Fruit fly (Drosophila melanogaster): ENCODE results near the gene CG15221.
"Not testable (repeated sequence)": the region's sequence is repeated elsewhere in the genome, so short reads cannot be mapped to it uniquely, and the experiment has no call there.

The CG15221 gene

dm6 chrX:11729993-11730392 is 5.9 kb downstream of the CG15221 start:
- TF ChIP-seq tj (GFP tag; optimal IDR thresholded peaks at IDR 0.05): peak; percentile 3
- peak; percentile 23 for TF ChIP-seq CG7101 (tag; optimal IDR thresholded peaks at IDR 0.05)
- peak; percentile 38 for TF ChIP-seq CG12768 (GFP tag; optimal IDR thresholded peaks at IDR 0.05)
- TF ChIP-seq CG5204 (GFP tag; optimal IDR thresholded peaks at IDR 0.05): peak; percentile 57
- no peak for TF ChIP-seq CG33017 (tag; optimal IDR thresholded peaks at IDR 0.05)
- peak; percentile 58 for TF ChIP-seq CG7045 (GFP tag; optimal IDR thresholded peaks at IDR 0.05)
- no peak for TF ChIP-seq cnc (optimal IDR thresholded peaks at IDR 0.05)
- no peak for TF ChIP-seq CG1620 (GFP tag; optimal IDR thresholded peaks at IDR 0.05)
- TF ChIP-seq pad (GFP tag; optimal IDR thresholded peaks at IDR 0.05): peak; percentile 6
- no peak for TF ChIP-seq toe (GFP tag; optimal IDR thresholded peaks at IDR 0.05)
- TF ChIP-seq bab1 (GFP tag; optimal IDR thresholded peaks at IDR 0.05): no peak
- TF ChIP-seq CG11617 (GFP tag; optimal IDR thresholded peaks at IDR 0.05): peak; percentile 16
- TF ChIP-seq Hr96 (GFP tag; optimal IDR thresholded peaks at IDR 0.05): peak; percentile 35

dm6 chrX:11731665-11732064 is 7.6 kb downstream of the CG15221 start, which contains the start of gene inaF-C:
Gene inaF-C (minus strand): TSS chrX:11731765.
- TF ChIP-seq ovo (GFP tag; optimal IDR thresholded peaks at IDR 0.05): no peak
- TF ChIP-seq Mnt (GFP tag; optimal IDR thresholded peaks at IDR 0.05): no peak
- TF ChIP-seq cnc (optimal IDR thresholded peaks at IDR 0.05): no peak
- TF ChIP-seq CG7101 (tag; optimal IDR thresholded peaks at IDR 0.05): no peak
- TF ChIP-seq CG5204 (GFP tag; optimal IDR thresholded peaks at IDR 0.05): no peak
- TF ChIP-seq CG7045 (GFP tag; optimal IDR thresholded peaks at IDR 0.05): no peak
- no peak for TF ChIP-seq CG14711 (tag; optimal IDR thresholded peaks at IDR 0.05)
- TF ChIP-seq Hr96 (GFP tag; optimal IDR thresholded peaks at IDR 0.05): no peak
- no peak for TF ChIP-seq toe (GFP tag; optimal IDR thresholded peaks at IDR 0.05)
- no peak for TF ChIP-seq CG1620 (GFP tag; optimal IDR thresholded peaks at IDR 0.05)
- TF ChIP-seq CG11617 (GFP tag; optimal IDR thresholded peaks at IDR 0.05): no peak
- TF ChIP-seq kay (GFP tag; ENCODE audit: borderline replicate concordance): no peak
- TF ChIP-seq pad (GFP tag; optimal IDR thresholded peaks at IDR 0.05): no peak
- no peak for TF ChIP-seq CG12768 (GFP tag; optimal IDR thresholded peaks at IDR 0.05)
- TF ChIP-seq CG33017 (tag; optimal IDR thresholded peaks at IDR 0.05): no peak
- no peak for TF ChIP-seq cic (GFP tag; optimal IDR thresholded peaks at IDR 0.05)
- TF ChIP-seq bab1 (GFP tag; optimal IDR thresholded peaks at IDR 0.05): no peak
- TF ChIP-seq Clk (GFP tag; optimal IDR thresholded peaks at IDR 0.05): no peak
- no peak for TF ChIP-seq tj (GFP tag; optimal IDR thresholded peaks at IDR 0.05)
- TF ChIP-seq Crg-1 (GFP tag; optimal IDR thresholded peaks at IDR 0.05): no peak

- TF ChIP-seq CG1620 (GFP tag; optimal IDR thresholded peaks at IDR 0.05) (no peak), kay (GFP tag; ENCODE audit: borderline replicate concordance) (no peak), CG7045 (GFP tag; optimal IDR thresholded peaks at IDR 0.05) (no peak)
Measured at dm6 chrX:11732670-11733069, 8.6 kb downstream of the CG15221 start, which contains the start of gene inaF-B. Gene inaF-B (minus strand): TSS chrX:11732770.

DNA sequence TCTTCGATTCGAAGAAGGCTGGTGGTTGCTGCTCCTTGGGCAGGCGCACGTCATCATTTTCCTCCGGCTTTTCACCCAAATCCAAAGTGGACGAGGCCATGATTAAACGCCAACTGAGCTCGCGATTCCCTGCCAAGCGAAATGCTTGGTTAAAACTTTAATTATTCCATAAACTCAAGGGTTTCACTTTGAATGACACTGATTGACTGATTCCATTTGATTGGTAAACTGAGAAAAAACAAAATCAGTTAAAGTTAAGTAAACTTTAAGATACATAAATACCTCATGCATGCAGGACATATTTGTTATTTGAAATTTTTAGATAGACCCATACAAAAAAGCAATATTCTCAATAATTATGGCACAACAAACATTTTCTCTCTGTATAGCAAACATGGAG is 9.7 kb downstream of the CG15221 start, which contains the start of gene inaF-A:
inaF-A (minus strand) TSS at position 101 of the 400 bp plus-strand sequence.
- TF ChIP-seq CG14711 (tag; optimal IDR thresholded peaks at IDR 0.05) (no peak), CG11617 (GFP tag; optimal IDR thresholded peaks at IDR 0.05) (no peak), Clk (GFP tag; optimal IDR thresholded peaks at IDR 0.05) (no peak)

dm6 chrX:11736421-11736820 is 12.4 kb downstream of the CG15221 start:
- TF ChIP-seq tj (GFP tag; optimal IDR thresholded peaks at IDR 0.05) (no peak), kay (GFP tag; ENCODE audit: borderline replicate concordance) (no peak), CG12768 (GFP tag; optimal IDR thresholded peaks at IDR 0.05) (no peak), Crg-1 (GFP tag; optimal IDR thresholded peaks at IDR 0.05) (no peak), CG1620 (GFP tag; optimal IDR thresholded peaks at IDR 0.05) (no peak), CG7045 (GFP tag; optimal IDR thresholded peaks at IDR 0.05) (no peak), CG14711 (tag; optimal IDR thresholded peaks at IDR 0.05) (no peak), Mnt (GFP tag; optimal IDR thresholded peaks at IDR 0.05) (no peak)

DNA sequence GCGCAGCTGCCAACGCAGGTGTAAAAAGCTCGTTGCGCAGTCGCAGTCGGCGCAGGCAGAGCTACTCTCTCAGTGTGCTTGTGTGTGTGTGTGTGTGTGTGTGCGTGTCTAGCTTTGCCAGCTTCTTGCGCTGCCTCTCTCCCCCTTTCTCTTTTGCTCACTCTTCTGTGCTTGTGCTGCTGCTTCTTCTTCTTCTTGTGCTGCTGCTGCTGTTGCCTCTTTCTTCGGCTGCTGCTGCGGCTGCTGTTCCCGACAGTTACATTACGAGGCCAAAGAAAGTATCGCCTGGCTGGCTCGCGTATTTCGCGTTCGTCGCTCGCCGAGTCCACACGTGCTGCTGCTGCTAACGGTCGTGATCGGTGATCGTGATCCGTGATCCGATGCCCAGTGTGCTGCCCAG is 29.9 kb downstream of the CG15221 start, which contains the start of gene m:
m (plus strand) TSS at position 301 of the 400 bp plus-strand sequence.
- TF ChIP-seq CG14711 (tag; optimal IDR thresholded peaks at IDR 0.05); CG33017 (tag; optimal IDR thresholded peaks at IDR 0.05); bab1 (GFP tag; optimal IDR thresholded peaks at IDR 0.05): not testable (repeated sequence)

dm6 chrX:11756892-11757291 is 32.8 kb downstream of the CG15221 start:
- TF ChIP-seq CG5204 (GFP tag; optimal IDR thresholded peaks at IDR 0.05) (no peak), ovo (GFP tag; optimal IDR thresholded peaks at IDR 0.05) (no peak), kay (GFP tag; ENCODE audit: borderline replicate concordance) (no peak), Crg-1 (GFP tag; optimal IDR thresholded peaks at IDR 0.05) (no peak), cic (GFP tag; optimal IDR thresholded peaks at IDR 0.05) (no peak), Mnt (GFP tag; optimal IDR thresholded peaks at IDR 0.05) (no peak), Clk (GFP tag; optimal IDR thresholded peaks at IDR 0.05) (no peak), CG7101 (tag; optimal IDR thresholded peaks at IDR 0.05) (no peak), CG12768 (GFP tag; optimal IDR thresholded peaks at IDR 0.05) (no peak), toe (GFP tag; optimal IDR thresholded peaks at IDR 0.05) (no peak), CG11617 (GFP tag; optimal IDR thresholded peaks at IDR 0.05) (no peak), CG33017 (tag; optimal IDR thresholded peaks at IDR 0.05) (no peak), CG7045 (GFP tag; optimal IDR thresholded peaks at IDR 0.05) (no peak), tj (GFP tag; optimal IDR thresholded peaks at IDR 0.05) (no peak), pad (GFP tag; optimal IDR thresholded peaks at IDR 0.05) (no peak), bab1 (GFP tag; optimal IDR thresholded peaks at IDR 0.05) (no peak), CG1620 (GFP tag; optimal IDR thresholded peaks at IDR 0.05) (no peak)

Data from whole organism, adult.